Fruit fly (Drosophila melanogaster) whole organism, embryonic: ENCODE measurements around the gene CG18675.

Experiments used
- Ada2b ChIP-seq: fragments of 200-800 bp; sonication (Bioruptor generic); IDR thresholded peaks from 2 replicates; pipeline ENCODE4 v1.3.6; 2022; ENCODE audit warnings: missing biosample characterization, missing genetic modification characterization
- Asciz ChIP-seq: fragments of 200-800 bp; sonication (Bioruptor generic); optimal IDR thresholded peaks from 2 replicates; lab custom pipeline; 2017; ENCODE audit warnings: missing biosample characterization, mild to moderate bottlenecking, missing genetic modification characterization, missing genetic modification reagents
- BEAF-32 ChIP-seq: fragments of 200-800 bp; sonication (Bioruptor generic); optimal IDR thresholded peaks from 3 replicates; lab custom pipeline; 2017; ENCODE audit warnings: missing biosample characterization, missing genetic modification characterization, mild to moderate bottlenecking, moderate library complexity, missing genetic modification reagents
- CG10209 ChIP-seq: fragments of 200-800 bp; sonication (Bioruptor generic); optimal IDR thresholded peaks from 3 replicates; lab custom pipeline; 2017; ENCODE audit warnings: missing biosample characterization, mild to moderate bottlenecking, missing genetic modification characterization, missing genetic modification reagents
- CG10274 ChIP-seq: fragments of 200-800 bp; sonication (Bioruptor generic); optimal IDR thresholded peaks from 3 replicates; lab custom pipeline; 2017; ENCODE audit warnings: missing biosample characterization, mild to moderate bottlenecking, missing genetic modification characterization
- CG10366 ChIP-seq: fragments of 200-800 bp; sonication (Bioruptor generic); IDR thresholded peaks from 2 replicates; pipeline ENCODE4 v1.3.6; 2022; ENCODE audit warnings: missing biosample characterization, missing genetic modification characterization
- CG10959 ChIP-seq: fragments of 200-800 bp; sonication (Bioruptor generic); IDR thresholded peaks from 2 replicates; pipeline ENCODE4 v1.3.6; 2022; ENCODE audit warnings: missing biosample characterization, missing genetic modification characterization
- CG10979 ChIP-seq: fragments of 200-800 bp; sonication (Bioruptor generic); optimal IDR thresholded peaks from 2 replicates; lab custom pipeline; 2018; ENCODE audit warnings: missing biosample characterization, mild to moderate bottlenecking, missing genetic modification characterization, moderate library complexity
- CG13424 ChIP-seq: fragments of 200-800 bp; sonication (Bioruptor generic); optimal IDR thresholded peaks from 2 replicates; lab custom pipeline; 2019; ENCODE audit warnings: missing biosample characterization, mild to moderate bottlenecking, missing genetic modification characterization, moderate library complexity
- CG15011 ChIP-seq: fragments of 200-800 bp; sonication (Bioruptor generic); optimal IDR thresholded peaks from 3 replicates; lab custom pipeline; 2018; ENCODE audit warnings: missing biosample characterization, mild to moderate bottlenecking, missing genetic modification characterization
- CG15514 ChIP-seq: fragments of 200-800 bp; sonication (Bioruptor generic); optimal IDR thresholded peaks from 3 replicates; lab custom pipeline; 2017; ENCODE audit warnings: missing biosample characterization, missing genetic modification characterization, mild to moderate bottlenecking, moderate library complexity, missing genetic modification reagents
- CG15601 ChIP-seq: fragments of 200-800 bp; sonication (Bioruptor generic); optimal IDR thresholded peaks from 3 replicates; lab custom pipeline; 2019; ENCODE audit warnings: missing biosample characterization, mild to moderate bottlenecking, missing genetic modification characterization, moderate library complexity
- CG15696 ChIP-seq: fragments of 200-800 bp; sonication (Bioruptor generic); optimal IDR thresholded peaks from 2 replicates; lab custom pipeline; 2019; ENCODE audit warnings: missing biosample characterization, mild to moderate bottlenecking, missing genetic modification characterization, moderate library complexity
- CG17829 ChIP-seq: fragments of 200-800 bp; optimal IDR thresholded peaks from 2 replicates; lab custom pipeline; 2019; ENCODE audit warnings: missing biosample characterization, mild to moderate bottlenecking, missing genetic modification characterization, moderate library complexity
- CG1792 ChIP-seq: fragments of 200-800 bp; sonication (Bioruptor generic); optimal IDR thresholded peaks from 2 replicates; lab custom pipeline; 2016; ENCODE audit warnings: missing biosample characterization, missing genetic modification characterization
- CG2678 ChIP-seq: fragments of 200-800 bp; sonication (Bioruptor generic); optimal IDR thresholded peaks from 3 replicates; lab custom pipeline; 2019; ENCODE audit warnings: missing biosample characterization, mild to moderate bottlenecking, missing genetic modification characterization, moderate library complexity
- CG32772 ChIP-seq: fragments of 200-800 bp; sonication (Bioruptor generic); IDR thresholded peaks from 2 replicates; pipeline ENCODE4 v1.3.6; 2022; ENCODE audit warnings: missing biosample characterization, missing genetic modification characterization
- CG4730 ChIP-seq: fragments of 200-800 bp; sonication (Bioruptor generic); IDR thresholded peaks from 2 replicates; pipeline ENCODE4 v1.3.6; 2022; ENCODE audit warnings: missing biosample characterization, missing genetic modification characterization
- CG4854 ChIP-seq: fragments of 200-800 bp; sonication (Bioruptor generic); optimal IDR thresholded peaks from 2 replicates; lab custom pipeline; 2016; ENCODE audit warnings: missing biosample characterization, missing genetic modification characterization, inconsistent platforms
- CG5245 ChIP-seq: fragments of 200-800 bp; sonication (Bioruptor generic); optimal IDR thresholded peaks from 3 replicates; lab custom pipeline; 2016; ENCODE audit warnings: missing biosample characterization, missing genetic modification characterization
- CG9932 ChIP-seq: fragments of 200-800 bp; sonication (Bioruptor generic); IDR thresholded peaks from 2 replicates; pipeline ENCODE4 v1.3.6; 2022; ENCODE audit warnings: missing biosample characterization, missing genetic modification characterization
- Fer2 ChIP-seq: fragments of 200-800 bp; sonication (Bioruptor generic); optimal IDR thresholded peaks from 2 replicates; lab custom pipeline; 2018; ENCODE audit warnings: missing biosample characterization, mild to moderate bottlenecking, missing genetic modification characterization, moderate library complexity
- Fer3 ChIP-seq: fragments of 200-800 bp; sonication (Bioruptor generic); optimal IDR thresholded peaks from 2 replicates; lab custom pipeline; 2018; ENCODE audit warnings: missing biosample characterization, mild to moderate bottlenecking, missing genetic modification characterization, moderate library complexity
- HLH4C ChIP-seq: fragments of 200-800 bp; sonication (Bioruptor generic); IDR thresholded peaks from 3 replicates; pipeline ENCODE4 v1.3.6; 2022; ENCODE audit warnings: missing biosample characterization, missing genetic modification characterization; ENCODE audit not compliant: partially characterized antibody
- HLHmδ ChIP-seq: fragments of 200-800 bp; sonication (Bioruptor generic); optimal IDR thresholded peaks from 2 replicates; lab custom pipeline; 2018; ENCODE audit warnings: missing biosample characterization, mild to moderate bottlenecking, missing genetic modification characterization, moderate library complexity
- Hsf ChIP-seq: fragments of 200-800 bp; sonication (Bioruptor generic); optimal IDR thresholded peaks from 3 replicates; lab custom pipeline; 2016; ENCODE audit warnings: missing biosample characterization, missing genetic modification characterization
- Med ChIP-seq: fragments of 200-800 bp; sonication (Bioruptor generic); peaks from one replicate; lab custom pipeline; 2016; ENCODE audit warnings: missing biosample characterization, missing genetic modification characterization, mild to moderate bottlenecking, inconsistent platforms, moderate library complexity
- Nf-YB ChIP-seq: fragments of 200-800 bp; sonication (Bioruptor generic); optimal IDR thresholded peaks from 3 replicates; lab custom pipeline; 2019; ENCODE audit warnings: missing biosample characterization, mild to moderate bottlenecking, missing genetic modification characterization, moderate library complexity
- Sry-δ ChIP-seq: fragments of 200-800 bp; sonication (Bioruptor generic); optimal IDR thresholded peaks from 2 replicates; lab custom pipeline; 2016; ENCODE audit warnings: missing biosample characterization, missing genetic modification characterization
- bbx ChIP-seq: fragments of 200-800 bp; sonication (Bioruptor generic); IDR thresholded peaks from 2 replicates; pipeline ENCODE4 v1.3.6; 2022; ENCODE audit warnings: missing biosample characterization, missing genetic modification characterization; ENCODE audit not compliant: partially characterized antibody
- bsh ChIP-seq, 2 experiments: fragments of 200-800 bp; sonication (Bioruptor generic); optimal IDR thresholded peaks; 2 replicates each; lab custom pipeline; 2017 to 2018; ENCODE audit warnings: mild to moderate bottlenecking in 2 of 2, missing biosample characterization in 2 of 2, missing genetic modification characterization in 2 of 2, moderate library complexity in 1 of 2
- da ChIP-seq: fragments of 200-800 bp; sonication (Bioruptor generic); optimal IDR thresholded peaks from 2 replicates; lab custom pipeline; 2016; ENCODE audit warnings: missing biosample characterization, missing genetic modification characterization
- dm ChIP-seq: fragments of 200-800 bp; sonication (Bioruptor generic); optimal IDR thresholded peaks from 3 replicates; lab custom pipeline; 2016; ENCODE audit warnings: missing biosample characterization, missing genetic modification characterization
- ems ChIP-seq: fragments of 200-800 bp; sonication (Bioruptor generic); optimal IDR thresholded peaks from 3 replicates; lab custom pipeline; 2016; ENCODE audit warnings: missing biosample characterization, missing genetic modification characterization
- en ChIP-seq: fragments of 200-800 bp; sonication (Bioruptor generic); optimal IDR thresholded peaks from 2 replicates; lab custom pipeline; 2016; ENCODE audit warnings: missing biosample characterization, missing genetic modification characterization
- fd102C ChIP-seq: fragments of 200-800 bp; sonication (Bioruptor generic); optimal IDR thresholded peaks from 2 replicates; lab custom pipeline; 2018; ENCODE audit warnings: missing biosample characterization, mild to moderate bottlenecking, missing genetic modification characterization, moderate library complexity
- gcm ChIP-seq: fragments of 200-800 bp; sonication (Bioruptor generic); optimal IDR thresholded peaks from 2 replicates; lab custom pipeline; 2019; ENCODE audit warnings: missing biosample characterization, mild to moderate bottlenecking, missing genetic modification characterization, moderate library complexity
- kni ChIP-seq: fragments of 200-800 bp; sonication (Bioruptor generic); optimal IDR thresholded peaks from 3 replicates; lab custom pipeline; 2017; ENCODE audit warnings: mild to moderate bottlenecking, missing biosample characterization, missing genetic modification reagents, missing genetic modification characterization
- nom ChIP-seq: fragments of 200-800 bp; sonication (Bioruptor generic); optimal IDR thresholded peaks from 2 replicates; lab custom pipeline; 2017; ENCODE audit warnings: missing biosample characterization, missing genetic modification characterization, mild to moderate bottlenecking, moderate library complexity, missing genetic modification reagents
- pb ChIP-seq: fragments of 200-800 bp; sonication (Bioruptor generic); optimal IDR thresholded peaks from 3 replicates; lab custom pipeline; 2016; ENCODE audit warnings: missing biosample characterization, missing genetic modification characterization
- pnt ChIP-seq: fragments of 200-800 bp; sonication (Bioruptor generic); optimal IDR thresholded peaks from 3 replicates; lab custom pipeline; 2016; ENCODE audit warnings: missing biosample characterization, missing genetic modification characterization
- salm ChIP-seq: fragments of 200-800 bp; sonication (Bioruptor generic); optimal IDR thresholded peaks from 2 replicates; lab custom pipeline; 2018; ENCODE audit warnings: missing biosample characterization, mild to moderate bottlenecking, missing genetic modification characterization
- unpg ChIP-seq: fragments of 200-800 bp; sonication (Bioruptor generic); optimal IDR thresholded peaks from 3 replicates; lab custom pipeline; 2018; ENCODE audit warnings: missing biosample characterization, mild to moderate bottlenecking, missing genetic modification characterization, moderate library complexity
- vnd ChIP-seq: fragments of 200-800 bp; sonication (Bioruptor generic); IDR thresholded peaks from 3 replicates; pipeline ENCODE4 v1.3.6; 2022; ENCODE audit warnings: missing biosample characterization, missing genetic modification characterization; ENCODE audit not compliant: partially characterized antibody
- zen ChIP-seq: fragments of 200-800 bp; sonication (Bioruptor generic); optimal IDR thresholded peaks from 3 replicates; lab custom pipeline; 2018; ENCODE audit warnings: missing biosample characterization, mild to moderate bottlenecking, missing genetic modification characterization, moderate library complexity

Gene CG18675

DNA sequence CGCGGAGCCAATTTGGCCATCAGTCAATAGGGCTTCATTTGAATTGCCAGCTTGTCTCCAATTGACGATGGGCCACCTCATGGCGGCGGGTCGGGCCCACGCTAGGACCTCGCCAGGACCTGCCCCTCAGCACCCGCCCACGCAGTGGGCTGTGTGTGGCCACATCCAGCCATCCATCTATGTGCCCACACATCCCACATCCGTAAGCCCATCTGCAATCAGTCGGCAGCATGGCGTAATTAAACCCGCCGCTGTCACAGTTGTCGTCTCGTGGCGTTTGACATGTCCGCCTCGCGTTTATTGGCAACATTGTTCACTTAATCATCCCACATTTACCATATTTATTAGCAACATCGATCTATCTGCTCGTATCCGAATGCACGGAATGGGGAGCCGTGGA, 64.5 kb downstream of the CG18675 start (continued):
- TF ChIP-seq HLHmδ (GFP tag; lab: Kevin White, UChicago) = no peak
- no peak for TF ChIP-seq CG10209 (GFP tag; lab: Kevin White, UChicago)
- no peak for TF ChIP-seq en (GFP tag; lab: Kevin White, UChicago)

DNA sequence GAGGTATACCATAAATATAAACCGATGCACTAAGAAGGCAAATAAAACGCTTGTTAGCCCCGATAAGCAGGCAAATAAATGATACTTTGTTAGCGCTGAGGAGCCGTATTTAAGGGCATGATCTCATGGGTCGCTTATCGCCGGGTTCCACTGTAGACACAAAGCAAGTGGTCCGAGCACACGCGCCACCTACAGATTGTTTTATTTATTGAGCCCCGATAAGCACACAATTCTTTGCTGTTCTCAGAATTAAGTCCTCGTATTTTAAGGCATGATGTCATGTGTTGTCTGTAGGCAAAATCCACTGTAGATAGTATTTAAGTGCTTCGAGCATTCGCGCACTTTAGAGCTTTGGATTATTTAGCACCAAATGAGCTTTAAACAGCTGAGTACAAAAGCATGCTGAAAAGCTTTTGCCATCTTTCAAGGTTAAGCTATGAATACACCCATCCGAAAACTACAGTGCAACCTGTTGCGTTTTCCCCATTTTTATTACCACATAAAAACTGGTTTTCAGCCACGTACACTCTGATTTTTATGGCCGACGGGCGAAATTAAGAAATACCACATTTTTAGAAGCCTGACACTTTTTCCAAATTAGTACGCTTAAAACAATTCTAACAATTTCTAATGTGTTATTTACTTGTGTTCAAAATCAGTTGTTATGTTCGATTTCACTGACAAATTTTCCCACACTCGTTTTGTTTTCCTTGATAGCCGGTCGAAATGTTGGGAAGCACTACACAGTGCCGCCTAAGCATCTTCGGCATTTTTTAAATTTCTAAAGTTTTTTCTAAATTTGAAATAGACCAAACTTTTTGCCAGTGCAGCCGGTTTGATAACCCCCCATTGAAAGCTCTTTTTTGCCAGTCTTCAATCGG, 66.0 kb downstream of the CG18675 start, which contains the start of gene Sqor:
TSS of gene Sqor (plus strand) at position 732 of the 881 bp plus-strand sequence.
- TF ChIP-seq da (GFP tag; lab: Kevin White, UChicago) (peak; percentile 66), gcm (peak; percentile 68), CG17829 (tag; lab: Kevin White, UChicago) (peak; percentile 78), CG13424 (tag; lab: Kevin White, UChicago) (peak; percentile 92), BEAF-32 (GFP tag; lab: Kevin White, UChicago) (no peak), Nf-YB (GFP tag; lab: Kevin White, UChicago) (peak; percentile 68), CG9932 (GFP tag; lab: Robert Waterston, UW) (peak; percentile 82), pnt (GFP tag; lab: Kevin White, UChicago) (peak; percentile 82), CG32772 (peak; percentile 72), CG2678 (tag; lab: Kevin White, UChicago) (peak; percentile 94), CG10979 (tag; lab: Kevin White, UChicago) (peak; percentile 33), CG4730 (GFP tag; lab: Robert Waterston, UW) (peak; percentile 76), CG15514 (GFP tag; lab: Kevin White, UChicago) (peak; percentile 74), Fer3 (tag; lab: Kevin White, UChicago) (peak; percentile 87), Fer2 (peak; percentile 66), zen (tag; lab: Kevin White, UChicago) (no peak), vnd (no peak), Asciz (peak; percentile 82), CG5245 (GFP tag; lab: Kevin White, UChicago) (peak; percentile 57), ems (peak; percentile 91), Ada2b (GFP tag; lab: Robert Waterston, UW) (peak; percentile 81), Med (GFP tag; lab: Kevin White, UChicago) (peak; percentile 98), bsh (GFP tag; optimal IDR thresholded peaks at IDR 0.05; lab: Kevin White, UChicago) (peak; percentile 66 to 93), fd102C (GFP tag; lab: Kevin White, UChicago) (no peak), CG15696 (tag; lab: Kevin White, UChicago) (peak; percentile 31), HLH4C (GFP tag; lab: Robert Waterston, UW) (peak; percentile 16; the same call in 1 of the 3 replicates), pb (GFP tag; lab: Kevin White, UChicago) (peak; percentile 88), bbx (GFP tag; lab: Robert Waterston, UW) (no peak), CG15011 (GFP tag; lab: Kevin White, UChicago) (peak; percentile 85), salm (tag; lab: Kevin White, UChicago) (peak; percentile 77), CG4854 (peak; percentile 81), Hsf (GFP tag; lab: Kevin White, UChicago) (peak; percentile 89), unpg (GFP tag; lab: Kevin White, UChicago) (peak; percentile 86), CG10366 (GFP tag; lab: Robert Waterston, UW) (peak; percentile 82), kni (no peak), CG10959 (no peak), CG10274 (peak; percentile 77), nom (GFP tag; lab: Kevin White, UChicago) (peak; percentile 91), CG1792 (GFP tag; lab: Kevin White, UChicago) (peak; percentile 85), dm (peak; percentile 74), CG15601 (tag; lab: Kevin White, UChicago) (peak; percentile 78), Sry-δ (GFP tag; lab: Kevin White, UChicago) (peak; percentile 28)
